Worm (Caenorhabditis elegans): ENCODE data around the gene B0001.2.

The B0001.2 gene

ce11 chrIV:12150877-12151276 lies at the start of gene B0001.2:
Gene B0001.2, minus strand, starts transcription at chrIV:12150977.
- TF ChIP-seq ztf-4 (tag; optimal IDR thresholded peaks at IDR 0.05) (no peak), elt-2 (tag; optimal IDR thresholded peaks at IDR 0.05) (no peak), nhr-237 (tag; optimal IDR thresholded peaks at IDR 0.05) (no peak), grh-1 (GFP tag; IDR thresholded peaks at IDR 0.05) (no peak), ztf-11 (tag; optimal IDR thresholded peaks at IDR 0.05) (no peak), aly-2 (tag; optimal IDR thresholded peaks at IDR 0.05) (no peak), efl-1 (optimal IDR thresholded peaks at IDR 0.05) (no peak), efl-1 (GFP tag; optimal IDR thresholded peaks at IDR 0.05 in 1 of 2) (no peak)

- no peak; the same call in 1 of the 2 replicates for TF ChIP-seq nhr-19 (GFP tag; conservative IDR thresholded peaks at IDR 0.05)
- TF ChIP-seq blmp-1 (tag; optimal IDR thresholded peaks at IDR 0.05) = peak; percentile 73
- peak in 1 of 2 experiments; percentile 5 for TF ChIP-seq egl-27 (tag; optimal IDR thresholded peaks at IDR 0.05)
- TF ChIP-seq pag-3 (tag; optimal IDR thresholded peaks at IDR 0.05; ENCODE audit: borderline replicate concordance, insufficient read depth) = no peak
- no peak for TF ChIP-seq hlh-17 (GFP tag; optimal IDR thresholded peaks at IDR 0.05; ENCODE audit: borderline replicate concordance)
- TF ChIP-seq fos-1 (tag; optimal IDR thresholded peaks at IDR 0.05) = no peak
- no peak for TF ChIP-seq grh-1 (GFP tag; IDR thresholded peaks at IDR 0.05)
- TF ChIP-seq nhr-71 (tag; optimal IDR thresholded peaks at IDR 0.05) = peak; percentile 6
- no peak for TF ChIP-seq ces-1 (GFP tag; optimal IDR thresholded peaks at IDR 0.05)
- TF ChIP-seq rnt-1 (tag; optimal IDR thresholded peaks at IDR 0.05) = no peak
- TF ChIP-seq nhr-90 (tag; optimal IDR thresholded peaks at IDR 0.05; ENCODE audit: poor library complexity) = peak; percentile 34
- no peak for TF ChIP-seq elt-3 (tag; optimal IDR thresholded peaks at IDR 0.05)
- TF ChIP-seq aha-1 (tag; optimal IDR thresholded peaks at IDR 0.05) = no peak
- TF ChIP-seq lin-35 (GFP tag; optimal IDR thresholded peaks at IDR 0.05) = peak in 1 of 2 experiments; percentile 32
- TF ChIP-seq skn-1 (tag; optimal IDR thresholded peaks at IDR 0.05) = no peak
- TF ChIP-seq mdl-1 (tag; optimal IDR thresholded peaks at IDR 0.05) = peak in 1 of 2 experiments; percentile 12
- TF ChIP-seq ama-1 (optimal IDR thresholded peaks at IDR 0.05) = no peak
- no peak for TF ChIP-seq unc-62 (GFP tag; optimal IDR thresholded peaks at IDR 0.05)
- no peak for TF ChIP-seq nhr-237 (tag; optimal IDR thresholded peaks at IDR 0.05)
- no peak for TF ChIP-seq efl-1 (optimal IDR thresholded peaks at IDR 0.05)
- TF ChIP-seq efl-1 (GFP tag; optimal IDR thresholded peaks at IDR 0.05 in 1 of 2) = peak in 1 of 2 experiments; percentile 58
- no peak for TF ChIP-seq lir-3 (tag; optimal IDR thresholded peaks at IDR 0.05; ENCODE audit: poor library complexity)
- no peak for TF ChIP-seq swsn-7 (tag; optimal IDR thresholded peaks at IDR 0.05)
- TF ChIP-seq tbx-2 (tag; optimal IDR thresholded peaks at IDR 0.05) = peak; percentile 12
- TF ChIP-seq zag-1 (tag; optimal IDR thresholded peaks at IDR 0.05) = no peak
- TF ChIP-seq nhr-77 (tag; optimal IDR thresholded peaks at IDR 0.05) = peak; percentile 66
- no peak for TF ChIP-seq isw-1 (GFP tag; IDR thresholded peaks at IDR 0.05)
- TF ChIP-seq elt-2 (tag; optimal IDR thresholded peaks at IDR 0.05) = peak; percentile 82
- TF ChIP-seq ztf-4 (tag; optimal IDR thresholded peaks at IDR 0.05) = no peak
These were observed 48.9 kb upstream of the B0001.2 start for ce11 chrIV:12199538-12200158.

DNA sequence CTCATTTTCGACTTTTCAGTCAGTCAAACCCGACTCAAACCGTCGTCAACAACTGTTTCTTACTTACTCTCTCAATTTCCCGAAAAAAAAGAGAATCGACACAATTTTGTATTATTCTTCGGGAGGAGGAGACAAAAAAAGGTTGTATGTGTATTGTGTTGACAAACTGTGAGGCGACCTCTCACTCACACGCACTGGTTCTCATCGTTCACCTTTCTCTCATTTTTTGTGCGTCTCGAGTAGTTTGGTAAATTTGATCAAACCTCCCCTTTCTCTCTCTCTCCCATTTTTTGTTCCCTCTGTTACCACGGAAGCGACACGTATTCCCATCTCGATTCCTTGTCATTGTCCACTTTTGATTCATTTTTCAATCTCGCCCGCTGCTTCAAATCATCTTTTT lies 48.0 kb upstream of the B0001.2 start:
- TF ChIP-seq tbx-2 (tag; optimal IDR thresholded peaks at IDR 0.05) (peak; percentile 36), efl-1 (optimal IDR thresholded peaks at IDR 0.05) (no peak), efl-1 (GFP tag; optimal IDR thresholded peaks at IDR 0.05 in 1 of 2) (peak in 1 of 2 experiments; percentile 55), nhr-12 (tag; optimal IDR thresholded peaks at IDR 0.05) (no peak), nhr-77 (tag; optimal IDR thresholded peaks at IDR 0.05) (peak; percentile 32), lin-14 (GFP tag; optimal IDR thresholded peaks at IDR 0.05) (peak; percentile 68), alr-1 (tag; optimal IDR thresholded peaks at IDR 0.05; ENCODE audit: borderline replicate concordance) (no peak), unc-86 (tag; optimal IDR thresholded peaks at IDR 0.05) (no peak), pag-3 (tag; optimal IDR thresholded peaks at IDR 0.05; ENCODE audit: borderline replicate concordance, insufficient read depth) (no peak), skn-1 (tag; optimal IDR thresholded peaks at IDR 0.05) (no peak)

ce11 chrIV:12197679-12198078 lies 46.9 kb upstream of the B0001.2 start:
- no peak for TF ChIP-seq zip-4 (GFP tag; optimal IDR thresholded peaks at IDR 0.05)
- no peak for TF ChIP-seq snpc-4 (tag; optimal IDR thresholded peaks at IDR 0.05)
- TF ChIP-seq nhr-11 (tag; optimal IDR thresholded peaks at IDR 0.05) = no peak
- TF ChIP-seq nhr-71 (tag; optimal IDR thresholded peaks at IDR 0.05) = peak; percentile 18
- TF ChIP-seq C16A3.4 (tag; optimal IDR thresholded peaks at IDR 0.05) = no peak
- TF ChIP-seq C04F5.9 (tag; optimal IDR thresholded peaks at IDR 0.05) = no peak
- TF ChIP-seq efl-1 (optimal IDR thresholded peaks at IDR 0.05) = no peak
- peak in 1 of 2 experiments; percentile 16 for TF ChIP-seq efl-1 (GFP tag; optimal IDR thresholded peaks at IDR 0.05 in 1 of 2)
- TF ChIP-seq elt-2 (tag; optimal IDR thresholded peaks at IDR 0.05) = peak; percentile 71
- no peak for TF ChIP-seq fos-1 (tag; optimal IDR thresholded peaks at IDR 0.05)
- peak; percentile 2 for TF ChIP-seq jun-1 (tag; optimal IDR thresholded peaks at IDR 0.05)
- no peak for TF ChIP-seq ceh-82 (tag; optimal IDR thresholded peaks at IDR 0.05)
- peak in 1 of 2 experiments; percentile 5 for TF ChIP-seq lin-35 (GFP tag; optimal IDR thresholded peaks at IDR 0.05)

All from whole organism, L1 larva.